Fruit fly (Drosophila melanogaster) whole organism, embryonic: ENCODE results near the gene CG33299.

Source experiments
- B-H1 ChIP-seq: fragments of 200-800 bp; sonication (Bioruptor generic); IDR thresholded peaks from 3 replicates; pipeline ENCODE4 v1.3.6; 2022; ENCODE audit warnings: missing biosample characterization, missing genetic modification characterization
- CG10543 ChIP-seq: fragments of 200-800 bp; sonication (Bioruptor generic); optimal IDR thresholded peaks from 3 replicates; lab custom pipeline; 2017; ENCODE audit warnings: missing biosample characterization, mild to moderate bottlenecking, missing genetic modification characterization, moderate library complexity
- CG12659 ChIP-seq: fragments of 200-800 bp; sonication (Bioruptor generic); optimal IDR thresholded peaks from 3 replicates; lab custom pipeline; 2017; ENCODE audit warnings: mild to moderate bottlenecking, missing biosample characterization, missing genetic modification reagents, missing genetic modification characterization
- CG18011 ChIP-seq: fragments of 200-800 bp; sonication (Bioruptor generic); optimal IDR thresholded peaks from 2 replicates; lab custom pipeline; 2017; ENCODE audit warnings: missing biosample characterization, missing genetic modification characterization, mild to moderate bottlenecking, moderate library complexity, missing genotype
- CG30403 ChIP-seq: fragments of 200-800 bp; sonication (Bioruptor generic); optimal IDR thresholded peaks from 3 replicates; lab custom pipeline; 2016; ENCODE audit warnings: missing biosample characterization, missing genetic modification characterization
- CG31224 ChIP-seq: fragments of 200-800 bp; sonication (Bioruptor generic); IDR thresholded peaks from 2 replicates; pipeline ENCODE4 v1.3.6; 2022; ENCODE audit warnings: missing biosample characterization, missing genetic modification characterization
- CG32532 ChIP-seq: fragments of 200-800 bp; sonication (Bioruptor generic); IDR thresholded peaks from 2 replicates; pipeline ENCODE4 v1.3.6; 2022; ENCODE audit warnings: missing biosample characterization, missing genetic modification characterization
- CG34376 ChIP-seq: fragments of 200-800 bp; sonication (Bioruptor generic); optimal IDR thresholded peaks from 2 replicates; lab custom pipeline; 2018; ENCODE audit warnings: missing biosample characterization, mild to moderate bottlenecking, missing genetic modification characterization
- CG6765 ChIP-seq: fragments of 200-800 bp; sonication (Bioruptor generic); optimal IDR thresholded peaks from 3 replicates; lab custom pipeline; 2017; ENCODE audit warnings: missing biosample characterization, mild to moderate bottlenecking, missing genetic modification characterization
- CG8924 ChIP-seq: fragments of 200-800 bp; optimal IDR thresholded peaks from 3 replicates; lab custom pipeline; 2019; ENCODE audit warnings: missing biosample characterization, mild to moderate bottlenecking, missing genetic modification characterization, moderate library complexity
- Dll ChIP-seq: fragments of 200-800 bp; sonication (Bioruptor generic); IDR thresholded peaks from 4 replicates; pipeline ENCODE4 v1.3.6; 2022; ENCODE audit warnings: missing biosample characterization, missing genetic modification characterization; ENCODE audit not compliant: partially characterized antibody
- Doc2 ChIP-seq: fragments of 200-800 bp; sonication (Bioruptor generic); IDR thresholded peaks from 2 replicates; pipeline ENCODE4 v1.3.6; 2022; ENCODE audit warnings: missing biosample characterization, missing genetic modification characterization
- E2f1 ChIP-seq: fragments of 200-800 bp; sonication (Bioruptor generic); IDR thresholded peaks from 2 replicates; pipeline ENCODE4 v1.3.6; 2022; ENCODE audit warnings: missing biosample characterization, missing genetic modification characterization
- Ets65A ChIP-seq: fragments of 200-800 bp; sonication (Bioruptor generic); peaks from one replicate; lab custom pipeline; 2016; ENCODE audit warnings: missing biosample characterization, missing genetic modification characterization
- H15 ChIP-seq: fragments of 200-800 bp; sonication (Bioruptor generic); IDR thresholded peaks from 3 replicates; pipeline ENCODE4 v1.3.6; 2022; ENCODE audit warnings: missing biosample characterization, missing genetic modification characterization
- Hey ChIP-seq: fragments of 200-800 bp; sonication (Bioruptor generic); optimal IDR thresholded peaks from 3 replicates; lab custom pipeline; 2018; ENCODE audit warnings: missing biosample characterization, mild to moderate bottlenecking, missing genetic modification characterization
- HmgZ ChIP-seq: fragments of 200-800 bp; sonication (Bioruptor generic); optimal IDR thresholded peaks from 2 replicates; lab custom pipeline; 2018; ENCODE audit warnings: missing biosample characterization, mild to moderate bottlenecking, missing genetic modification characterization
- Med ChIP-seq: fragments of 200-800 bp; sonication (Bioruptor generic); peaks from one replicate; lab custom pipeline; 2016; ENCODE audit warnings: missing biosample characterization, missing genetic modification characterization, mild to moderate bottlenecking, inconsistent platforms, moderate library complexity
- NK7.1 ChIP-seq: fragments of 200-800 bp; sonication (Bioruptor generic); optimal IDR thresholded peaks from 3 replicates; lab custom pipeline; 2016; ENCODE audit warnings: missing biosample characterization, missing genetic modification characterization
- Pdp1 ChIP-seq, 2 experiments: fragments of 200-800 bp; sonication (Bioruptor generic); optimal IDR thresholded peaks; 3 replicates each; lab custom pipeline; 2016; ENCODE audit warnings: missing biosample characterization in 2 of 2, missing genetic modification characterization in 2 of 2, mild to moderate bottlenecking in 1 of 2, moderate library complexity in 1 of 2
- Rfx ChIP-seq: fragments of 200-800 bp; sonication (Bioruptor generic); IDR thresholded peaks from 2 replicates; pipeline ENCODE4 v1.3.6; 2022; ENCODE audit warnings: missing biosample characterization, missing genetic modification characterization
- cg ChIP-seq: fragments of 200-800 bp; sonication (Bioruptor generic); optimal IDR thresholded peaks from 3 replicates; lab custom pipeline; 2019; ENCODE audit warnings: missing biosample characterization, mild to moderate bottlenecking, missing genetic modification characterization, moderate library complexity
- chinmo ChIP-seq: fragments of 200-800 bp; sonication (Bioruptor generic); IDR thresholded peaks from 4 replicates; pipeline ENCODE4 v1.3.6; 2022; ENCODE audit warnings: missing biosample characterization, missing genetic modification characterization; ENCODE audit not compliant: partially characterized antibody
- ci ChIP-seq: fragments of 200-800 bp; sonication (Bioruptor generic); IDR thresholded peaks from 3 replicates; pipeline ENCODE4 v1.3.6; 2022; ENCODE audit warnings: missing biosample characterization, missing genetic modification characterization
- crol ChIP-seq: fragments of 200-800 bp; sonication (Bioruptor generic); IDR thresholded peaks from 2 replicates; pipeline ENCODE4 v1.3.6; 2022; ENCODE audit warnings: missing biosample characterization, missing genetic modification characterization
- cwo ChIP-seq: fragments of 200-800 bp; sonication (Bioruptor generic); optimal IDR thresholded peaks from 3 replicates; lab custom pipeline; 2017; ENCODE audit warnings: missing biosample characterization, missing genetic modification characterization, mild to moderate bottlenecking, moderate library complexity, missing genetic modification reagents
- dan ChIP-seq: fragments of 200-800 bp; sonication (Bioruptor generic); IDR thresholded peaks from 2 replicates; pipeline ENCODE4 v1.3.6; 2022; ENCODE audit warnings: missing biosample characterization, missing genetic modification characterization
- danr ChIP-seq: fragments of 200-800 bp; sonication (Bioruptor generic); IDR thresholded peaks from 2 replicates; pipeline ENCODE4 v1.3.6; 2022; ENCODE audit warnings: missing biosample characterization, missing genetic modification characterization
- exex ChIP-seq: fragments of 200-800 bp; sonication (Bioruptor generic); optimal IDR thresholded peaks from 4 replicates; lab custom pipeline; 2018; ENCODE audit warnings: missing biosample characterization, mild to moderate bottlenecking, missing genetic modification characterization, moderate library complexity
- grn ChIP-seq: fragments of 200-800 bp; sonication (Bioruptor generic); optimal IDR thresholded peaks from 3 replicates; lab custom pipeline; 2017; ENCODE audit warnings: missing biosample characterization, missing genetic modification characterization
- knrl ChIP-seq: fragments of 200-800 bp; sonication (Bioruptor generic); IDR thresholded peaks from 3 replicates; pipeline ENCODE4 v1.3.6; 2022; ENCODE audit warnings: missing biosample characterization, missing genetic modification characterization; ENCODE audit not compliant: partially characterized antibody
- lab ChIP-seq: fragments of 200-800 bp; sonication (Bioruptor generic); optimal IDR thresholded peaks from 3 replicates; lab custom pipeline; 2017; ENCODE audit warnings: missing biosample characterization, missing genetic modification characterization, mild to moderate bottlenecking, moderate library complexity, missing genetic modification reagents
- mirr ChIP-seq: fragments of 200-800 bp; sonication (Bioruptor generic); optimal IDR thresholded peaks from 3 replicates; lab custom pipeline; 2018; ENCODE audit warnings: missing biosample characterization, mild to moderate bottlenecking, missing genetic modification characterization
- rib ChIP-seq: fragments of 200-800 bp; sonication (Bioruptor generic); IDR thresholded peaks from 2 replicates; pipeline ENCODE4 v1.3.6; 2022; ENCODE audit warnings: missing biosample characterization, missing genetic modification characterization
- sc ChIP-seq, 3 experiments: fragments of >200 bp in 2 of 3; fragments of 200-800 bp in 1 of 3; sonication (Bioruptor generic) in 1 of 3; optimal IDR thresholded peaks; 2 replicates in 2 of 3; 3 replicates in 1 of 3; lab custom pipeline; 2017; ENCODE audit warnings: mild to moderate bottlenecking in 1 of 3, missing biosample characterization in 1 of 3, missing genetic modification characterization in 1 of 3, missing genetic modification reagents in 1 of 3
- seq ChIP-seq: fragments of 200-800 bp; sonication (Bioruptor generic); IDR thresholded peaks from 2 replicates; pipeline ENCODE4 v1.3.6; 2022; ENCODE audit warnings: missing biosample characterization, missing genetic modification characterization
- slp2 ChIP-seq: fragments of 200-800 bp; sonication (Bioruptor generic); optimal IDR thresholded peaks from 2 replicates; lab custom pipeline; 2016; ENCODE audit warnings: missing biosample characterization, missing genetic modification characterization
- so ChIP-seq: fragments of 200-800 bp; sonication (Bioruptor generic); IDR thresholded peaks from 3 replicates; pipeline ENCODE4 v1.3.6; 2022; ENCODE audit warnings: missing biosample characterization, missing genetic modification characterization
- sqz ChIP-seq: fragments of 200-800 bp; sonication (Bioruptor generic); optimal IDR thresholded peaks from 3 replicates; lab custom pipeline; 2018; ENCODE audit warnings: missing biosample characterization, mild to moderate bottlenecking, missing genetic modification characterization
- sr ChIP-seq: fragments of 200-800 bp; sonication (Bioruptor generic); IDR thresholded peaks from 3 replicates; pipeline ENCODE4 v1.3.6; 2022; ENCODE audit warnings: missing biosample characterization, missing genetic modification characterization
- sug ChIP-seq: fragments of 200-800 bp; optimal IDR thresholded peaks from 2 replicates; lab custom pipeline; 2019; ENCODE audit warnings: missing biosample characterization, mild to moderate bottlenecking, missing genetic modification characterization, moderate library complexity
- vnd ChIP-seq: fragments of 200-800 bp; sonication (Bioruptor generic); IDR thresholded peaks from 3 replicates; pipeline ENCODE4 v1.3.6; 2022; ENCODE audit warnings: missing biosample characterization, missing genetic modification characterization; ENCODE audit not compliant: partially characterized antibody
- zfh2 ChIP-seq: fragments of 200-800 bp; sonication (Bioruptor generic); optimal IDR thresholded peaks from 2 replicates; lab custom pipeline; 2016; ENCODE audit warnings: missing biosample characterization, missing genetic modification characterization

Gene CG33299

DNA sequence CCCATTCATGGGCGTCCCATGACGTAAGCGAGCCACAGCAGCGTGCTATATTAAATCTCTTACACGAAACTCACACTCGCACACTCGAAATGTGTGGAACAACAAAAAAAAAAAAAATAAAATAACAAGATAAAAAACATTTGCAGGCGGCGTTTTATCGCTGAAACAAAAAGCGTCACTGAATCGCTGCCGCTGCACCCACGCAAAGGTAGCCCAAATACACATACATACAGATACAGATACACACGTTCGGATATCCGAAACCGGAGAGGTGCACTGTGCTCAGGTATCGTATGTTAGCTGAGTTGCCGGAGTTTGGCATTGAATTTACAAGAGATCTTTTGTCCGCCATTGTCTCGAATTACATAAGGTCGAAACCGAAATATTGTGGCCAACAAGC is 29.6 kb downstream of the CG33299 start:
- TF ChIP-seq chinmo (GFP tag; lab: Robert Waterston, UW), result peak; percentile 76; the same call in 2 of the 4 replicates
- TF ChIP-seq sr (GFP tag; lab: Robert Waterston, UW), result peak; percentile 81
- no peak for TF ChIP-seq CG6765 (GFP tag; lab: Kevin White, UChicago)
- peak; percentile 17 for TF ChIP-seq sug
- TF ChIP-seq ci, result 0 out of 3 replicates have a peak, but pooled peaks have one; percentile 33
- no peak for TF ChIP-seq CG30403 (GFP tag; lab: Kevin White, UChicago)
- TF ChIP-seq CG10543 (GFP tag; lab: Kevin White, UChicago), result peak; percentile 24
- 0 out of 2 replicates have a peak, but pooled peaks have one; percentile 36 for TF ChIP-seq Rfx (GFP tag; lab: Robert Waterston, UW)
- TF ChIP-seq H15, result 0 out of 3 replicates have a peak, but pooled peaks have one; percentile 41
- TF ChIP-seq Pdp1 (GFP tag; optimal IDR thresholded peaks at IDR 0.05; lab: Kevin White, UChicago), result peak in 1 of 2 experiments; percentile 84
- peak; percentile 76; the same call in 1 of the 3 replicates for TF ChIP-seq so (GFP tag; lab: Robert Waterston, UW)
- no peak for TF ChIP-seq seq (GFP tag; lab: Robert Waterston, UW)
- TF ChIP-seq CG8924 (tag; lab: Kevin White, UChicago), result no peak
- 0 out of 2 replicates have a peak, but pooled peaks have one; percentile 23 for TF ChIP-seq danr (GFP tag; lab: Robert Waterston, UW)
- TF ChIP-seq cg, result peak; percentile 22
- TF ChIP-seq sqz (GFP tag; lab: Kevin White, UChicago), result peak; percentile 62
- peak; percentile 2; the same call in 1 of the 2 replicates for TF ChIP-seq crol (GFP tag; lab: Robert Waterston, UW)

DNA sequence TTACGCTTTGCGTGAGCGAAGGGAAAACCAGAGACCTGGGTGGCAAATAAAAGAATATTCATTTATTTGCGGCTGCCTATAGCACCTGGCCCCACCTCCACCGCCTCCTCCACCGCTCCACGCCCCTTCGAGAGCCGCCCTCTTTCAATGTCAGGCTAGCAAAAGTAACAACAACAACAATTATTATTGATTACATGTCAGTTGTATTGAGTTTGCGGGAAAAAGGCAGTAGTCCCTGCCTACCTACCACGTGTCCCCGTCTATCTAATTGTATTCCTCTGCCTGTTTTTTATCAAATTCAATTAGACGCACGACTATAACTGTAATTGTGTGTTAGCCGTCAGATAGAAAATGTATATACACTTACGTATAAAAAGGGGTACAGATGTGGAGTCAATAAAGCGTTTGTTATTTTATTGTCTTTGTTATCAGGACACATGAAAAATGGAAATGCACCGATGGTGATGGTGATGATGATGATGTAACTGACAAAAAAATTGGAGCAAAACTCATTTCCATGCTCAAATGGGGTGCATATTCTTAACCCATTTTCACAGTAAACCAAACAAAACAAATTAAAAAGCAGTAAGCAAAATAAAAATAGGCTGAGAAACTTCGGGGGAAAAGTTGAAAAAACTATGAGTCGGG is 34.3 kb downstream of the CG33299 start:
- no peak for TF ChIP-seq CG18011 (GFP tag; lab: Kevin White, UChicago)
- TF ChIP-seq danr (GFP tag; lab: Robert Waterston, UW), result no peak
- peak; percentile 13 for TF ChIP-seq cwo (GFP tag; lab: Kevin White, UChicago)
- TF ChIP-seq HmgZ (tag; lab: Kevin White, UChicago), result no peak
- TF ChIP-seq rib, result 0 out of 2 replicates have a peak, but pooled peaks have one; percentile 12
- no peak for TF ChIP-seq zfh2 (GFP tag; lab: Kevin White, UChicago)
- TF ChIP-seq lab (GFP tag; lab: Kevin White, UChicago), result peak; percentile 86
- no peak for TF ChIP-seq NK7.1 (GFP tag; lab: Kevin White, UChicago)
- peak; percentile 43; the same call in 1 of the 2 replicates for TF ChIP-seq CG32532
- 0 out of 4 replicates have a peak, but pooled peaks have one; percentile 16 for TF ChIP-seq chinmo (GFP tag; lab: Robert Waterston, UW)
- peak in 1 of 2 experiments; percentile 58 for TF ChIP-seq Pdp1 (GFP tag; optimal IDR thresholded peaks at IDR 0.05; lab: Kevin White, UChicago)
- TF ChIP-seq Med, result peak; percentile 58
- TF ChIP-seq CG12659 (GFP tag; lab: Kevin White, UChicago), result no peak
- no peak for TF ChIP-seq knrl (GFP tag; lab: Robert Waterston, UW)

dm6 chr2L:9691230-9691629 is 34.8 kb downstream of the CG33299 start:
- TF ChIP-seq B-H1 (GFP tag; lab: Robert Waterston, UW) (no peak), exex (tag; lab: Kevin White, UChicago) (peak; percentile 78), CG34376 (GFP tag; lab: Kevin White, UChicago) (peak; percentile 21), sug (peak; percentile 91), Dll (GFP tag; lab: Robert Waterston, UW) (no peak), chinmo (GFP tag; lab: Robert Waterston, UW) (0 out of 4 replicates have a peak, but pooled peaks have one; percentile 18), E2f1 (GFP tag; lab: Robert Waterston, UW) (no peak), slp2 (no peak), sc (optimal IDR thresholded peaks at IDR 0.05; lab: Kevin White, UChicago) (no peak), sc (GFP tag; optimal IDR thresholded peaks at IDR 0.05; lab: Kevin White, UChicago) (no peak), grn (GFP tag; lab: Kevin White, UChicago) (peak; percentile 14), Ets65A (GFP tag; lab: Kevin White, UChicago) (no peak), CG31224 (GFP tag; lab: Robert Waterston, UW) (no peak), Doc2 (GFP tag; lab: Robert Waterston, UW) (no peak), mirr (GFP tag; lab: Kevin White, UChicago) (peak; percentile 5), vnd (GFP tag; lab: Robert Waterston, UW) (no peak), Hey (peak; percentile 63), dan (GFP tag; lab: Robert Waterston, UW) (no peak)
